Fruit fly (Drosophila melanogaster) whole organism, embryonic: Measurements from ENCODE around the gene CG15894.

Source experiments
- Awh ChIP-seq: fragments of 200-800 bp; sonication (Bioruptor generic); IDR thresholded peaks from 2 replicates; pipeline ENCODE4, ENCODE4 v1.3.6; 2022; ENCODE audit warnings: missing biosample characterization, missing genetic modification characterization
- BtbVII ChIP-seq: fragments of 200-800 bp; sonication (Bioruptor generic); optimal IDR thresholded peaks from 3 replicates; lab custom pipeline; 2017; ENCODE audit warnings: missing biosample characterization, mild to moderate bottlenecking, missing genetic modification characterization
- CG10959 ChIP-seq: fragments of 200-800 bp; sonication (Bioruptor generic); IDR thresholded peaks from 2 replicates; pipeline ENCODE4 v1.3.6; 2022; ENCODE audit warnings: missing biosample characterization, missing genetic modification characterization
- CG12236 ChIP-seq: fragments of 200-800 bp; sonication (Bioruptor generic); optimal IDR thresholded peaks from 2 replicates; lab custom pipeline; 2016; ENCODE audit warnings: missing biosample characterization, missing genetic modification characterization
- CG13296 ChIP-seq: fragments of 200-800 bp; sonication (Bioruptor generic); optimal IDR thresholded peaks from 3 replicates; lab custom pipeline; 2018; ENCODE audit warnings: missing biosample characterization, mild to moderate bottlenecking, missing genetic modification characterization
- CG14710 ChIP-seq: fragments of 200-800 bp; sonication (Bioruptor generic); optimal IDR thresholded peaks from 3 replicates; lab custom pipeline; 2019; ENCODE audit warnings: missing biosample characterization, mild to moderate bottlenecking, missing genetic modification characterization, moderate library complexity
- CG15479 ChIP-seq: fragments of 200-800 bp; sonication (Bioruptor generic); optimal IDR thresholded peaks from 3 replicates; lab custom pipeline; 2019; ENCODE audit warnings: missing biosample characterization, mild to moderate bottlenecking, missing genetic modification characterization, moderate library complexity
- CG15601 ChIP-seq: fragments of 200-800 bp; sonication (Bioruptor generic); optimal IDR thresholded peaks from 3 replicates; lab custom pipeline; 2019; ENCODE audit warnings: missing biosample characterization, mild to moderate bottlenecking, missing genetic modification characterization, moderate library complexity
- CG1647 ChIP-seq: fragments of 200-800 bp; sonication (Bioruptor generic); optimal IDR thresholded peaks from 3 replicates; lab custom pipeline; 2016; ENCODE audit warnings: missing biosample characterization, missing genetic modification characterization
- CG16813 ChIP-seq: fragments of 200-800 bp; sonication (Bioruptor generic); IDR thresholded peaks from 3 replicates; pipeline ENCODE4 v1.3.6; 2022; ENCODE audit warnings: missing biosample characterization, missing genetic modification characterization; ENCODE audit not compliant: partially characterized antibody
- CG17612 ChIP-seq: fragments of 200-800 bp; sonication (Bioruptor generic); IDR thresholded peaks from 2 replicates; pipeline ENCODE4 v1.3.6; 2022; ENCODE audit warnings: missing biosample characterization, missing genetic modification characterization
- CG17912 ChIP-seq: fragments of 200-800 bp; sonication (Bioruptor generic); optimal IDR thresholded peaks from 2 replicates; lab custom pipeline; 2018; ENCODE audit warnings: missing biosample characterization, mild to moderate bottlenecking, missing genetic modification characterization
- CG2199 ChIP-seq: fragments of 200-800 bp; sonication (Bioruptor generic); IDR thresholded peaks from 3 replicates; pipeline ENCODE4 v1.3.6; 2022; ENCODE audit warnings: missing biosample characterization, missing genetic modification characterization
- CG3281 ChIP-seq: fragments of 200-800 bp; sonication (Bioruptor generic); optimal IDR thresholded peaks from 3 replicates; lab custom pipeline; 2017; ENCODE audit warnings: missing biosample characterization, mild to moderate bottlenecking, missing genetic modification characterization
- CG34224 ChIP-seq: fragments of 200-800 bp; sonication (Bioruptor generic); IDR thresholded peaks from 3 replicates; pipeline ENCODE4 v1.3.6; 2022; ENCODE audit warnings: missing biosample characterization, missing genetic modification characterization; ENCODE audit not compliant: partially characterized antibody
- CG6272 ChIP-seq: fragments of 200-800 bp; sonication (Bioruptor generic); IDR thresholded peaks from 2 replicates; pipeline ENCODE4 v1.3.6; 2022; ENCODE audit warnings: missing biosample characterization, missing genetic modification characterization
- CG8944 ChIP-seq: fragments of 200-800 bp; sonication (Bioruptor generic); optimal IDR thresholded peaks from 3 replicates; lab custom pipeline; 2016; ENCODE audit warnings: missing biosample characterization, missing genetic modification characterization
- CG9727 ChIP-seq: fragments of 200-800 bp; sonication (Bioruptor generic); optimal IDR thresholded peaks from 3 replicates; lab custom pipeline; 2017; ENCODE audit warnings: missing biosample characterization, mild to moderate bottlenecking, missing genetic modification characterization
- CG9932 ChIP-seq: fragments of 200-800 bp; sonication (Bioruptor generic); IDR thresholded peaks from 2 replicates; pipeline ENCODE4 v1.3.6; 2022; ENCODE audit warnings: missing biosample characterization, missing genetic modification characterization
- CHES-1-like ChIP-seq: fragments of 200-800 bp; sonication (Bioruptor generic); optimal IDR thresholded peaks from 2 replicates; lab custom pipeline; 2016; ENCODE audit warnings: missing biosample characterization, missing genetic modification characterization
- CoRest ChIP-seq: fragments of 200-800 bp; sonication (Bioruptor generic); optimal IDR thresholded peaks from 3 replicates; lab custom pipeline; 2018; ENCODE audit warnings: missing biosample characterization, mild to moderate bottlenecking, missing genetic modification characterization, moderate library complexity
- CrebB ChIP-seq: fragments of 200-800 bp; sonication (Bioruptor generic); optimal IDR thresholded peaks from 3 replicates; lab custom pipeline; 2018; ENCODE audit warnings: missing biosample characterization, mild to moderate bottlenecking, missing genetic modification characterization
- D ChIP-seq, 2 experiments: fragments of 200-800 bp in 1 of 2; fragments of >200 bp in 1 of 2; sonication (Bioruptor generic) in 1 of 2; optimal IDR thresholded peaks; 2 replicates in 1 of 2; 3 replicates in 1 of 2; lab custom pipeline; 2017; ENCODE audit warnings: mild to moderate bottlenecking in 1 of 2, missing biosample characterization in 1 of 2, missing genetic modification characterization in 1 of 2, missing genetic modification reagents in 1 of 2
- HLH54F ChIP-seq: fragments of 200-800 bp; sonication (Bioruptor generic); optimal IDR thresholded peaks from 3 replicates; lab custom pipeline; 2016; ENCODE audit warnings: missing biosample characterization, missing genetic modification characterization
- HLHmδ ChIP-seq: fragments of 200-800 bp; sonication (Bioruptor generic); optimal IDR thresholded peaks from 2 replicates; lab custom pipeline; 2018; ENCODE audit warnings: missing biosample characterization, mild to moderate bottlenecking, missing genetic modification characterization, moderate library complexity
- Jarid2 ChIP-seq: fragments of 200-800 bp; sonication (Bioruptor generic); optimal IDR thresholded peaks from 3 replicates; lab custom pipeline; 2017; ENCODE audit warnings: mild to moderate bottlenecking, missing biosample characterization, missing genetic modification reagents, missing genetic modification characterization
- Lhr ChIP-seq: fragments of 200-800 bp; sonication (Bioruptor generic); optimal IDR thresholded peaks from 3 replicates; lab custom pipeline; 2017; ENCODE audit warnings: mild to moderate bottlenecking, missing biosample characterization, missing genetic modification reagents, missing genetic modification characterization
- Lpt ChIP-seq: fragments of >200 bp; optimal IDR thresholded peaks from 2 replicates; lab custom pipeline; 2018; ENCODE audit warnings: missing biosample characterization, missing genetic modification characterization
- Neu2 ChIP-seq: fragments of 200-800 bp; sonication (Bioruptor generic); optimal IDR thresholded peaks from 3 replicates; lab custom pipeline; 2016; ENCODE audit warnings: missing biosample characterization, missing genetic modification characterization, borderline replicate concordance
- Spps ChIP-seq: fragments of 200-800 bp; sonication (Bioruptor generic); optimal IDR thresholded peaks from 2 replicates; lab custom pipeline; 2018; ENCODE audit warnings: missing biosample characterization, mild to moderate bottlenecking, missing genetic modification characterization
- Taf1 ChIP-seq: fragments of 200-800 bp; sonication (Bioruptor generic); IDR thresholded peaks from 2 replicates; pipeline ENCODE4 v1.3.6; 2022; ENCODE audit warnings: missing biosample characterization, missing genetic modification characterization
- YL-1 ChIP-seq: fragments of 200-800 bp; sonication (Bioruptor generic); optimal IDR thresholded peaks from 3 replicates; lab custom pipeline; 2017; ENCODE audit warnings: missing biosample characterization, mild to moderate bottlenecking, missing genetic modification characterization
- ase ChIP-seq: fragments of 200-800 bp; sonication (Bioruptor generic); IDR thresholded peaks from 3 replicates; pipeline ENCODE4 v1.3.6; 2022; ENCODE audit warnings: missing biosample characterization, missing genetic modification characterization
- bowl ChIP-seq: fragments of 200-800 bp; sonication (Bioruptor generic); IDR thresholded peaks from 2 replicates; pipeline ENCODE4 v1.3.6; 2022; ENCODE audit warnings: missing biosample characterization, missing genetic modification characterization
- br ChIP-seq: fragments of >200 bp; optimal IDR thresholded peaks from 2 replicates; lab custom pipeline; 2017
- chinmo ChIP-seq: fragments of 200-800 bp; sonication (Bioruptor generic); IDR thresholded peaks from 4 replicates; pipeline ENCODE4 v1.3.6; 2022; ENCODE audit warnings: missing biosample characterization, missing genetic modification characterization; ENCODE audit not compliant: partially characterized antibody
- chn ChIP-seq: fragments of 200-800 bp; sonication (Bioruptor generic); optimal IDR thresholded peaks from 2 replicates; lab custom pipeline; 2016; ENCODE audit warnings: missing biosample characterization, missing genetic modification characterization
- danr ChIP-seq: fragments of 200-800 bp; sonication (Bioruptor generic); IDR thresholded peaks from 2 replicates; pipeline ENCODE4 v1.3.6; 2022; ENCODE audit warnings: missing biosample characterization, missing genetic modification characterization
- gcm2 ChIP-seq: fragments of 200-800 bp; sonication (Bioruptor generic); optimal IDR thresholded peaks from 2 replicates; lab custom pipeline; 2016; ENCODE audit warnings: missing biosample characterization, missing genetic modification characterization
- gt ChIP-seq: fragments of 200-800 bp; sonication (Bioruptor generic); IDR thresholded peaks from 2 replicates; pipeline ENCODE4 v1.3.6; 2022; ENCODE audit warnings: missing biosample characterization, missing genetic modification characterization
- hkb ChIP-seq, 2 experiments: fragments of 200-800 bp in 1 of 2; fragments of >200 bp in 1 of 2; sonication (Bioruptor generic) in 1 of 2; IDR thresholded peaks in 1 of 2; optimal IDR thresholded peaks in 1 of 2; 2 replicates each; pipeline versions ENCODE4 v1.3.6 to Lab custom; 2017 to 2022; ENCODE audit warnings: missing biosample characterization in 1 of 2, missing genetic modification characterization in 1 of 2
- lola ChIP-seq, 3 experiments: fragments of >200 bp in 2 of 3; fragments of 200-800 bp in 1 of 3; sonication (Bioruptor generic) in 1 of 3; optimal IDR thresholded peaks; 2 replicates each; lab custom pipeline; 2017 to 2019; ENCODE audit warnings: missing biosample characterization in 3 of 3, missing genetic modification characterization in 3 of 3, mild to moderate bottlenecking in 1 of 3, moderate library complexity in 1 of 3
- mirr ChIP-seq: fragments of 200-800 bp; sonication (Bioruptor generic); optimal IDR thresholded peaks from 3 replicates; lab custom pipeline; 2018; ENCODE audit warnings: missing biosample characterization, mild to moderate bottlenecking, missing genetic modification characterization
- otp ChIP-seq: fragments of 200-800 bp; sonication (Bioruptor generic); IDR thresholded peaks from 3 replicates; pipeline ENCODE4, ENCODE4 v1.3.6; 2022; ENCODE audit warnings: missing biosample characterization, missing genetic modification characterization
- row ChIP-seq: fragments of 200-800 bp; sonication (Bioruptor generic); IDR thresholded peaks from 3 replicates; pipeline ENCODE4 v1.3.6; 2022; ENCODE audit warnings: missing biosample characterization, missing genetic modification characterization
- sens-2 ChIP-seq: fragments of 200-800 bp; sonication (Bioruptor generic); IDR thresholded peaks from 2 replicates; pipeline ENCODE4 v1.3.6; 2022; ENCODE audit warnings: missing biosample characterization, missing genetic modification characterization
- stc ChIP-seq: fragments of 200-800 bp; sonication (Bioruptor generic); IDR thresholded peaks from 2 replicates; pipeline ENCODE4 v1.3.6; 2022; ENCODE audit warnings: missing biosample characterization, missing genetic modification characterization
- unc-4 ChIP-seq: fragments of 200-800 bp; sonication (Bioruptor generic); IDR thresholded peaks from 2 replicates; pipeline ENCODE4 v1.3.6; 2022; ENCODE audit warnings: missing biosample characterization, missing genetic modification characterization; ENCODE audit not compliant: partially characterized antibody
- usp ChIP-seq: fragments of >200 bp; optimal IDR thresholded peaks from 2 replicates; lab custom pipeline; 2017; ENCODE audit warnings: missing biosample characterization, missing genetic modification characterization
- zfh2 ChIP-seq: fragments of 200-800 bp; sonication (Bioruptor generic); optimal IDR thresholded peaks from 2 replicates; lab custom pipeline; 2016; ENCODE audit warnings: missing biosample characterization, missing genetic modification characterization

CG15894 gene

dm6 chrX:6346926-6347367, 37.9 kb downstream of the CG15894 start, which contains the start of gene CG3847 (continued):
- TF ChIP-seq D (optimal IDR thresholded peaks at IDR 0.05; lab: Kevin White, UChicago) (no peak), D (GFP tag; optimal IDR thresholded peaks at IDR 0.05; lab: Kevin White, UChicago) (no peak), chinmo (GFP tag; lab: Robert Waterston, UW) (peak; percentile 85; the same call in 1 of the 4 replicates), mirr (GFP tag; lab: Kevin White, UChicago) (peak; percentile 26), CG14710 (tag; lab: Kevin White, UChicago) (peak; percentile 92), gt (GFP tag; lab: Robert Waterston, UW) (no peak), CG8944 (peak; percentile 22), usp (GFP tag; lab: Kevin White, UChicago) (no peak), CG17612 (GFP tag; lab: Robert Waterston, UW) (no peak), CoRest (tag; lab: Kevin White, UChicago) (peak; percentile 54), CrebB (tag; lab: Kevin White, UChicago) (peak; percentile 15), Taf1 (no peak), danr (no peak), row (GFP tag; lab: Robert Waterston, UW) (peak; percentile 48; the same call in 1 of the 3 replicates), CG12236 (GFP tag; lab: Kevin White, UChicago) (no peak), Neu2 (GFP tag; lab: Kevin White, UChicago) (peak; percentile 94), Spps (tag; lab: Kevin White, UChicago) (no peak), Lpt (GFP tag; lab: Kevin White, UChicago) (no peak), HLH54F (GFP tag; lab: Kevin White, UChicago) (peak; percentile 65), br (no peak), HLHmδ (GFP tag; lab: Kevin White, UChicago) (no peak), CG15601 (tag; lab: Kevin White, UChicago) (peak; percentile 46), CG17912 (GFP tag; lab: Kevin White, UChicago) (peak; percentile 26), CG2199 (GFP tag; lab: Robert Waterston, UW) (no peak), CG34224 (GFP tag; lab: Robert Waterston, UW) (peak; percentile 43; the same call in 1 of the 3 replicates), CG16813 (GFP tag; lab: Robert Waterston, UW) (peak; percentile 73), gcm2 (GFP tag; lab: Kevin White, UChicago) (no peak), CG13296 (GFP tag; lab: Kevin White, UChicago) (no peak), CG15479 (GFP tag; lab: Kevin White, UChicago) (no peak), ase (GFP tag; lab: Robert Waterston, UW) (no peak), otp (0 out of 3 replicates have a peak, but pooled peaks have one; percentile 48), stc (no peak), hkb (optimal IDR thresholded peaks at IDR 0.05; lab: Kevin White, UChicago) (no peak), hkb (GFP tag; IDR thresholded peaks at IDR 0.05; lab: Robert Waterston, UW) (peak; percentile 39), YL-1 (GFP tag; lab: Kevin White, UChicago) (peak; percentile 89), sens-2 (no peak), CHES-1-like (GFP tag; lab: Kevin White, UChicago) (peak; percentile 66), CG9727 (GFP tag; lab: Kevin White, UChicago) (peak; percentile 43), Lhr (peak; percentile 90), unc-4 (GFP tag; lab: Robert Waterston, UW) (peak; percentile 69), CG10959 (no peak), CG6272 (0 out of 2 replicates have a peak, but pooled peaks have one; percentile 16), bowl (GFP tag; lab: Robert Waterston, UW) (no peak), chn (GFP tag; lab: Kevin White, UChicago) (peak; percentile 20), CG9932 (GFP tag; lab: Robert Waterston, UW) (peak; percentile 63), Awh (GFP tag; lab: Robert Waterston, UW) (no peak), CG3281 (peak; percentile 46), zfh2 (GFP tag; lab: Kevin White, UChicago) (peak; percentile 21), lola (GFP tag; optimal IDR thresholded peaks at IDR 0.05; lab: Kevin White, UChicago) (peak in 1 of 3 experiments; percentile 3), Jarid2 (peak; percentile 2), BtbVII (GFP tag; lab: Kevin White, UChicago) (no peak), CG1647 (GFP tag; lab: Kevin White, UChicago) (peak; percentile 32)
